Fruit fly (Drosophila melanogaster) S2 (cell line): Measurements from ENCODE around the gene ND-15.

Experiments
- CG8478 ChIP-seq: fragments of >200 bp; optimal IDR thresholded peaks from 2 replicates; lab custom pipeline; 2018
- CTCF ChIP-seq, 2 experiments: fragments of >200 bp; optimal IDR thresholded peaks; 2 replicates each; lab custom pipeline; 2018

DNA sequence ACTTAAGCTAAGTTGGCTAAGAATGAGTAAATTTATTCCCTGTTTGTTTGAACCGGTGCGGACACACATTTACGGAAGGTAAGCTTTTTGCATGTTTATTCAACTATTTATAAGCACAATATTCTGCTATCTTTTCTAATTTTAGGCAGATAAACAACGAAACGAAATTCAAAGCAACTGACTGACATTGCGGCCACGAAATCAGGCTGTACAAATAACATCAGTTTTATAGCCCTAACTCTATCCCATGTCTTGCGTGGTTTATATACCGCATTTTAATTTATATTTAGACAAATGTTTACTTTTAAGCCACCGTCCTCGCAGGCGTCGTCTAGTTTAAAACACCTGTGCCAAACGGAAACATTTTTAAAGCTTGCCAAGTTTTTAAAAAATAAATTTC lies 29.4 kb upstream of the ND-15 start:
- TF ChIP-seq CG8478 (no peak), CTCF (optimal IDR thresholded peaks at IDR 0.05; lab: Kevin White, UChicago) (no peak)
